Worm (Caenorhabditis elegans) whole organism, early embryonic: ENCODE measurements around the gene elt-6.

Source experiments
- B0310.2 ChIP-seq: sonication (generic microtip); optimal IDR thresholded peaks from 2 replicates; lab custom pipeline; 2016; ENCODE audit warnings: mild to moderate bottlenecking, missing genetic modification characterization, missing compliant biosample characterization
- aly-1 ChIP-seq: sonication (generic microtip); optimal IDR thresholded peaks from 2 replicates; lab custom pipeline; 2016; ENCODE audit warnings: missing genetic modification characterization, missing compliant biosample characterization
- ama-1 ChIP-seq: fragments of 150-350 bp; optimal IDR thresholded peaks from 2 replicates; lab custom pipeline; 2014
- ceh-13 ChIP-seq: fragments of 200-800 bp; sonication (Bioruptor generic); optimal IDR thresholded peaks from 2 replicates; lab custom pipeline; 2018; ENCODE audit warnings: mild to moderate bottlenecking, missing genetic modification characterization, missing compliant biosample characterization
- ceh-36 ChIP-seq: sonication (generic microtip); optimal IDR thresholded peaks from 2 replicates; lab custom pipeline; 2016; ENCODE audit warnings: missing genetic modification characterization, inconsistent platforms, missing compliant biosample characterization
- ets-7 ChIP-seq: sonication (generic microtip); optimal IDR thresholded peaks from 2 replicates; lab custom pipeline; 2016; ENCODE audit warnings: missing genotype, missing genetic modification characterization, missing compliant biosample characterization
- flt-1 ChIP-seq: fragments of 200-800 bp; sonication (Bioruptor generic); IDR thresholded peaks from 2 replicates; pipeline ENCODE4 v1.3.6; 2022; ENCODE audit warnings: missing genetic modification characterization, missing compliant biosample characterization
- hmg-4 ChIP-seq: fragments of 200-800 bp; sonication (Bioruptor generic); optimal IDR thresholded peaks from 2 replicates; lab custom pipeline; 2018; ENCODE audit warnings: mild to moderate bottlenecking, missing genetic modification characterization, missing compliant biosample characterization
- pes-1 ChIP-seq: fragments of 200-800 bp; sonication (Bioruptor generic); IDR thresholded peaks from 2 replicates; pipeline ENCODE4 v1.3.6; 2022; ENCODE audit warnings: missing genetic modification reagents, missing genetic modification characterization, missing compliant biosample characterization
- tbx-37 ChIP-seq: fragments of 200-800 bp; sonication (Bioruptor generic); conservative IDR thresholded peaks from 2 replicates; pipeline ENCODE4 v1.3.6; 2022; ENCODE audit warnings: missing genetic modification reagents, missing genetic modification characterization, missing compliant biosample characterization

- TF ChIP-seq ama-1 (lab: Kevin White, UChicago): no peak
- TF ChIP-seq flt-1: no peak
- no peak for TF ChIP-seq ceh-36 (tag; lab: Kevin White, UChicago)
- no peak for TF ChIP-seq pes-1 (GFP tag; lab: Robert Waterston, UW)
- no peak for TF ChIP-seq hmg-4
- TF ChIP-seq ceh-13 (GFP tag; lab: Kevin White, UChicago): no peak
- TF ChIP-seq aly-1: no peak
- TF ChIP-seq B0310.2: no peak
- no peak for TF ChIP-seq tbx-37 (GFP tag; lab: Robert Waterston, UW)
- TF ChIP-seq ets-7 (tag; lab: Kevin White, UChicago): no peak
These were observed 46.3 kb downstream of the elt-6 start for ce11 chrIV:1964057-1964456.
